Worm (Caenorhabditis elegans) whole organism, L4 larva: ENCODE measurements around the gene C14C6.3.

Experiments
- F10B5.3 ChIP-seq: sonication (generic microtip); optimal IDR thresholded peaks from 2 replicates; lab custom pipeline; 2016; ENCODE audit warnings: mild to moderate bottlenecking, missing genetic modification characterization, missing compliant biosample characterization
- F26F4.8 ChIP-seq: fragments of 200-800 bp; sonication (Bioruptor generic); conservative IDR thresholded peaks from 2 replicates; pipeline ENCODE4 v1.3.6; 2022; ENCODE audit warnings: missing genetic modification characterization, missing compliant biosample characterization
- T20F7.1 ChIP-seq: fragments of 200-800 bp; sonication (Bioruptor generic); optimal IDR thresholded peaks from 2 replicates; lab custom pipeline; 2018; ENCODE audit warnings: mild to moderate bottlenecking, missing genetic modification characterization, missing compliant biosample characterization
- Y105C5A.15 ChIP-seq: fragments of 200-800 bp; sonication (Bioruptor generic); IDR thresholded peaks from 2 replicates; pipeline ENCODE4 v1.3.6; 2022; ENCODE audit warnings: missing genetic modification characterization, missing compliant biosample characterization
- Y48G9A.11 ChIP-seq: fragments of 200-800 bp; sonication (Bioruptor generic); IDR thresholded peaks from 2 replicates; pipeline ENCODE4 v1.3.6; 2022; ENCODE audit warnings: missing genetic modification reagents, missing genetic modification characterization, missing compliant biosample characterization
- Y5F2A.4 ChIP-seq: fragments of 200-800 bp; sonication (Bioruptor generic); optimal IDR thresholded peaks from 2 replicates; lab custom pipeline; 2018; ENCODE audit warnings: mild to moderate bottlenecking, missing genetic modification characterization, missing compliant biosample characterization
- ZK546.5 ChIP-seq, 2 experiments: sonication (generic microtip); optimal IDR thresholded peaks; 2 replicates each; lab custom pipeline; 2017; ENCODE audit warnings: missing biosample characterization in 2 of 2, missing genetic modification characterization in 2 of 2
- aha-1 ChIP-seq: fragments of 150-350 bp; peaks from one replicate; lab custom pipeline; 2014; ENCODE audit warnings: missing biosample characterization, missing genetic modification characterization
- ama-1 ChIP-seq: fragments of 150-350 bp; optimal IDR thresholded peaks from 2 replicates; lab custom pipeline; 2014; ENCODE audit warnings: inconsistent platforms, mixed read lengths
- ceh-28 ChIP-seq: fragments of 150-350 bp; optimal IDR thresholded peaks from 2 replicates; lab custom pipeline; 2014; ENCODE audit warnings: missing biosample characterization, missing genetic modification reagents, missing genetic modification characterization
- daf-12 ChIP-seq: fragments of 150-350 bp; optimal IDR thresholded peaks from 2 replicates; lab custom pipeline; 2014; ENCODE audit warnings: missing biosample characterization, missing genetic modification reagents, missing genetic modification characterization
- daf-16 ChIP-seq, 3 experiments: sonication (generic microtip); optimal IDR thresholded peaks; 2 replicates each; lab custom pipeline; 2016 to 2017; ENCODE audit warnings: missing genetic modification characterization in 3 of 3, missing genetic modification reagents in 3 of 3, mild to moderate bottlenecking in 2 of 3, missing compliant biosample characterization in 2 of 3, missing biosample characterization in 1 of 3, moderate library complexity in 1 of 3
- daf-19 ChIP-seq: fragments of 200-800 bp; sonication (Bioruptor generic); conservative IDR thresholded peaks from 2 replicates; pipeline ENCODE4 v1.3.6; 2022; ENCODE audit warnings: missing genetic modification characterization, missing compliant biosample characterization
- dmd-9 ChIP-seq: fragments of 200-800 bp; sonication (Bioruptor generic); IDR thresholded peaks from 2 replicates; pipeline ENCODE4 v1.3.6; 2022; ENCODE audit warnings: missing genetic modification reagents, missing genetic modification characterization, missing compliant biosample characterization
- egl-43 ChIP-seq: fragments of 200-800 bp; sonication (Bioruptor generic); IDR thresholded peaks from 2 replicates; pipeline ENCODE4 v1.3.6; 2022; ENCODE audit warnings: missing genetic modification reagents, missing genetic modification characterization, missing compliant biosample characterization
- fkh-10 ChIP-seq: fragments of 150-350 bp; optimal IDR thresholded peaks from 2 replicates; lab custom pipeline; 2014; ENCODE audit warnings: missing biosample characterization, missing genetic modification reagents, missing genetic modification characterization
- gei-8 ChIP-seq: fragments of 200-800 bp; sonication (Bioruptor generic); optimal IDR thresholded peaks from 2 replicates; lab custom pipeline; 2018; ENCODE audit warnings: mild to moderate bottlenecking, missing genetic modification characterization, missing compliant biosample characterization
- hif-1 ChIP-seq, 2 experiments: sonication (generic microtip); optimal IDR thresholded peaks; 2 replicates each; lab custom pipeline; 2016 to 2017; ENCODE audit warnings: missing compliant biosample characterization in 2 of 2, missing genetic modification characterization in 2 of 2, missing genetic modification reagents in 2 of 2, missing genotype in 2 of 2, mild to moderate bottlenecking in 1 of 2
- hlh-11 ChIP-seq: fragments of 200-800 bp; sonication (Bioruptor generic); optimal IDR thresholded peaks from 2 replicates; lab custom pipeline; 2018; ENCODE audit warnings: mild to moderate bottlenecking, missing genetic modification characterization, missing compliant biosample characterization
- hlh-30 ChIP-seq: sonication (generic microtip); optimal IDR thresholded peaks from 2 replicates; lab custom pipeline; 2017; ENCODE audit warnings: antibody characterized with exemption, mild to moderate bottlenecking, missing genetic modification characterization, missing compliant biosample characterization; ENCODE audit not compliant: insufficient read depth
- jun-1 ChIP-seq: fragments of 150-350 bp; optimal IDR thresholded peaks from 2 replicates; lab custom pipeline; 2014; ENCODE audit warnings: missing biosample characterization, missing genetic modification reagents, missing genetic modification characterization
- lim-7 ChIP-seq: fragments of 200-800 bp; sonication (Bioruptor generic); IDR thresholded peaks from 2 replicates; pipeline ENCODE4 v1.3.6; 2022; ENCODE audit warnings: missing genetic modification characterization, missing compliant biosample characterization
- lin-1 ChIP-seq: fragments of 200-800 bp; sonication (Bioruptor generic); IDR thresholded peaks from 2 replicates; pipeline ENCODE4 v1.3.6; 2022; ENCODE audit warnings: missing genetic modification reagents, missing genetic modification characterization, missing compliant biosample characterization
- lir-3 ChIP-seq: sonication (generic microtip); optimal IDR thresholded peaks from 2 replicates; lab custom pipeline; 2016; ENCODE audit warnings: mild to moderate bottlenecking, missing genetic modification characterization, missing compliant biosample characterization
- mdt-29 ChIP-seq: fragments of 200-800 bp; sonication (Bioruptor generic); IDR thresholded peaks from 2 replicates; pipeline ENCODE4 v1.3.6; 2022; ENCODE audit warnings: missing genetic modification reagents, missing genetic modification characterization, missing compliant biosample characterization
- mep-1 ChIP-seq: fragments of 150-350 bp; sonication (generic microtip); optimal IDR thresholded peaks from 3 replicates; lab custom pipeline; 2014; ENCODE audit warnings: missing biosample characterization, missing genetic modification characterization
- mes-2 ChIP-seq: sonication (generic microtip); optimal IDR thresholded peaks from 2 replicates; lab custom pipeline; 2016; ENCODE audit warnings: missing genotype, mild to moderate bottlenecking, missing genetic modification characterization, missing compliant biosample characterization; ENCODE audit not compliant: poor library complexity, severe bottlenecking
- mxl-2 ChIP-seq: fragments of 200-800 bp; sonication (Bioruptor generic); conservative IDR thresholded peaks from 2 replicates; pipeline ENCODE4 v1.3.6; 2022; ENCODE audit warnings: missing genetic modification reagents, missing genetic modification characterization, missing compliant biosample characterization
- mxl-3 ChIP-seq: fragments of 200-800 bp; sonication (Bioruptor generic); optimal IDR thresholded peaks from 2 replicates; lab custom pipeline; 2018; ENCODE audit warnings: mild to moderate bottlenecking, missing genetic modification characterization, missing compliant biosample characterization
- nhr-10 ChIP-seq: fragments of 150-350 bp; optimal IDR thresholded peaks from 2 replicates; lab custom pipeline; 2014; ENCODE audit warnings: missing biosample characterization, missing genetic modification characterization
- nhr-102 ChIP-seq: sonication (generic microtip); optimal IDR thresholded peaks from 2 replicates; lab custom pipeline; 2016; ENCODE audit warnings: mild to moderate bottlenecking, missing genetic modification characterization, moderate library complexity, missing compliant biosample characterization
- nhr-25 ChIP-seq: sonication (generic microtip); optimal IDR thresholded peaks from 2 replicates; lab custom pipeline; 2017; ENCODE audit warnings: missing genetic modification characterization, mild to moderate bottlenecking, missing compliant biosample characterization, antibody characterized with exemption, moderate library complexity, borderline replicate concordance; ENCODE audit not compliant: insufficient read depth
- nhr-28 ChIP-seq: fragments of 150-350 bp; optimal IDR thresholded peaks from 2 replicates; lab custom pipeline; 2014; ENCODE audit warnings: missing biosample characterization, missing genetic modification characterization
- nhr-76 ChIP-seq: fragments of 150-350 bp; optimal IDR thresholded peaks from 2 replicates; lab custom pipeline; 2014; ENCODE audit warnings: missing biosample characterization, missing genetic modification characterization
- nhr-77 ChIP-seq: fragments of 150-350 bp; optimal IDR thresholded peaks from 2 replicates; lab custom pipeline; 2014; ENCODE audit warnings: missing biosample characterization, missing genetic modification characterization
- php-3 ChIP-seq: fragments of 200-800 bp; sonication (Bioruptor generic); IDR thresholded peaks from 2 replicates; pipeline ENCODE4 v1.3.6; 2022; ENCODE audit warnings: missing genetic modification reagents, missing genetic modification characterization, missing compliant biosample characterization
- pqm-1 ChIP-seq: sonication (generic microtip); optimal IDR thresholded peaks from 2 replicates; lab custom pipeline; 2017; ENCODE audit warnings: missing biosample characterization, missing genetic modification characterization
- set-16 ChIP-seq: fragments of 200-800 bp; sonication (Bioruptor generic); IDR thresholded peaks from 2 replicates; pipeline ENCODE4 v1.3.6; 2022; ENCODE audit warnings: missing genetic modification reagents, missing genetic modification characterization, missing compliant biosample characterization
- tag-97 ChIP-seq: fragments of 200-800 bp; sonication (Bioruptor generic); IDR thresholded peaks from 2 replicates; pipeline ENCODE4 v1.3.6; 2022; ENCODE audit warnings: missing genetic modification characterization, missing compliant biosample characterization
- tra-1 ChIP-seq: fragments of 200-800 bp; sonication (Bioruptor generic); IDR thresholded peaks from 2 replicates; pipeline ENCODE4 v1.3.6; 2022; ENCODE audit warnings: missing genetic modification reagents, missing genetic modification characterization, missing compliant biosample characterization
- unc-130 ChIP-seq: sonication (generic microtip); optimal IDR thresholded peaks from 2 replicates; lab custom pipeline; 2016; ENCODE audit warnings: missing genetic modification reagents, missing genetic modification characterization, missing compliant biosample characterization
- unc-62 ChIP-seq, 3 experiments: fragments of 150-350 bp in 1 of 3; sonication (generic microtip); optimal IDR thresholded peaks in 2 of 3; peaks in 1 of 3; 1 replicate in 1 of 3; 2 replicates in 2 of 3; lab custom pipeline; 2014 to 2017; ENCODE audit warnings: missing biosample characterization in 3 of 3, missing genetic modification characterization in 3 of 3, missing genetic modification reagents in 3 of 3, missing genotype in 1 of 3
- vab-7 ChIP-seq: fragments of 200-800 bp; sonication (Bioruptor generic); IDR thresholded peaks from 2 replicates; pipeline ENCODE4 v1.3.6; 2022; ENCODE audit warnings: missing genetic modification reagents, missing genetic modification characterization, missing compliant biosample characterization
- zag-1 ChIP-seq: fragments of 150-350 bp; optimal IDR thresholded peaks from 2 replicates; lab custom pipeline; 2014; ENCODE audit warnings: missing biosample characterization, missing genetic modification characterization
- zfp-2 ChIP-seq: sonication (generic microtip); optimal IDR thresholded peaks from 2 replicates; lab custom pipeline; 2016; ENCODE audit warnings: mild to moderate bottlenecking, missing genetic modification characterization, missing compliant biosample characterization
- zip-11 ChIP-seq: fragments of 200-800 bp; sonication (Bioruptor generic); IDR thresholded peaks from 2 replicates; pipeline ENCODE4 v1.3.6; 2022; ENCODE audit warnings: missing genetic modification characterization, missing compliant biosample characterization
- ztf-11 ChIP-seq: fragments of 150-350 bp; optimal IDR thresholded peaks from 2 replicates; lab custom pipeline; 2014; ENCODE audit warnings: missing biosample characterization, missing genetic modification characterization
- ztf-7 ChIP-seq: fragments of 150-350 bp; optimal IDR thresholded peaks from 2 replicates; lab custom pipeline; 2014; ENCODE audit warnings: missing biosample characterization, missing genetic modification characterization

C14C6.3 gene

DNA sequence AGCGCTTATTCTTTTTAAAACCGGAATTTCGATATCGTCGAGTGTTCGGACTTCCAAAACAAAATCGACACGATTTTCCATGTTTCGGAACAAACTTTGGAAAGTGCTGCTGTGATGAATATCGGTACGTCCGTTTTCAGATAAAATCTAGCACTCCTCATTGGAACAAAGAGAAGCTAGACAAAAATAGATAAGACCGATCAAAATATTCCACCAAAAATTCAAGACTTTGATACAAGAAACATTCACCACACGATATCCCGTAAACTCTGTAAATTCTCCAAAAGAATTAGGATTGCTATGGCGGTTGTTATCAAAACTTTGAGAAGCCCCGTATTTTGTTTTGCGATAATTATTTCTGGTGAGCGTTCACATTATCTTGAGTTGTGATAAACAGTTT lies at the start of gene C14C6.3:
Gene C14C6.3, plus strand, starts transcription at position 301 of the 400 bp plus-strand sequence.
- TF ChIP-seq lir-3 (tag; lab: Kevin White, UChicago), result no peak
- peak in 1 of 2 experiments; percentile 5 for TF ChIP-seq unc-62 (GFP tag; optimal IDR thresholded peaks at IDR 0.05 in 1 of 2; lab: Kevin White, UChicago)
- no peak for TF ChIP-seq unc-62 (tag; optimal IDR thresholded peaks at IDR 0.05; lab: Kevin White, UChicago)

DNA sequence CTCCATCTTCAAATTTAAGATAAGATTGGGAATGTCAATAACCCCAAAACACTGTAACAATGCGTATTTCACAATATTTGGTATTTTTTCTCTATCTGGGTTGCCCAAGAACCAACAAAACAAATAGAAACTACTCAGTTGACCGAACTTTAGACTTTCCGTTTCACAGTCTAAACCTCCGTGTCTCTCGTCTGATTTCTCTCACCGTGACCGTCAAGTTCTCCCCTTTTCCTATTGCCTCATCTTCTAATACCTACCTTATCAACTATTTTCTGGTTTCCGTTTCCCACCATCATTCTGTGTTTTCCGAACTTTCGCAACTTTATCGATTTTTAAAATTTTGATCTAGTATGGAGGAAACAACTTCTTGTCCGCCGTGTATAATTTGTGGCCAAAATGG lies 49.0 kb upstream of the C14C6.3 start, which contains the start of gene nhr-131:
Gene nhr-131, plus strand, starts transcription at position 87 of the 400 bp plus-strand sequence.
- TF ChIP-seq lin-1 (GFP tag; lab: Robert Waterston, UW), result peak; percentile 58; the same call in 1 of the 2 replicates
- TF ChIP-seq F26F4.8, result no peak
- no peak for TF ChIP-seq T20F7.1 (GFP tag; lab: Kevin White, UChicago)
- no peak for TF ChIP-seq Y48G9A.11 (GFP tag; lab: Robert Waterston, UW)
- no peak for TF ChIP-seq zag-1 (tag; lab: Kevin White, UChicago)
- TF ChIP-seq ama-1, result no peak
- TF ChIP-seq nhr-102 (tag; lab: Kevin White, UChicago), result peak; percentile 36
- no peak for TF ChIP-seq unc-130
- no peak for TF ChIP-seq tag-97
- peak; percentile 87 for TF ChIP-seq nhr-28 (tag; lab: Kevin White, UChicago)
- no peak for TF ChIP-seq Y105C5A.15
- TF ChIP-seq dmd-9 (GFP tag; lab: Robert Waterston, UW), result no peak
- TF ChIP-seq tra-1 (GFP tag; lab: Robert Waterston, UW), result no peak
- TF ChIP-seq ZK546.5 (tag; optimal IDR thresholded peaks at IDR 0.05; lab: Kevin White, UChicago), result no peak
- TF ChIP-seq daf-12 (tag; lab: Kevin White, UChicago), result no peak
- peak; percentile 36 for TF ChIP-seq mes-2 (tag; lab: Kevin White, UChicago)
- peak; percentile 38 for TF ChIP-seq aha-1 (tag; lab: Kevin White, UChicago)
- TF ChIP-seq php-3 (GFP tag; lab: Robert Waterston, UW), result no peak
- TF ChIP-seq nhr-25 (tag; lab: Kevin White, UChicago), result no peak
- no peak for TF ChIP-seq mdt-29 (GFP tag; lab: Robert Waterston, UW)
- no peak for TF ChIP-seq lim-7 (GFP tag; lab: Robert Waterston, UW)
- peak; percentile 38 for TF ChIP-seq nhr-77 (tag; lab: Kevin White, UChicago)
- TF ChIP-seq zip-11, result no peak
- no peak for TF ChIP-seq lir-3 (tag; lab: Kevin White, UChicago)
- no peak for TF ChIP-seq nhr-10 (tag; lab: Kevin White, UChicago)
- TF ChIP-seq hlh-30 (tag; lab: Kevin White, UChicago), result no peak
- no peak for TF ChIP-seq zfp-2 (tag; lab: Kevin White, UChicago)
- TF ChIP-seq pqm-1 (tag; lab: Kevin White, UChicago), result peak; percentile 62
- no peak for TF ChIP-seq fkh-10 (GFP tag; lab: Kevin White, UChicago)
- no peak for TF ChIP-seq F10B5.3 (tag; lab: Kevin White, UChicago)
- no peak for TF ChIP-seq vab-7
- TF ChIP-seq Y5F2A.4 (GFP tag; lab: Kevin White, UChicago), result no peak
- TF ChIP-seq set-16 (GFP tag; lab: Robert Waterston, UW), result no peak
- no peak for TF ChIP-seq unc-62 (GFP tag; optimal IDR thresholded peaks at IDR 0.05 in 1 of 2; lab: Kevin White, UChicago)
- TF ChIP-seq unc-62 (tag; optimal IDR thresholded peaks at IDR 0.05; lab: Kevin White, UChicago), result no peak
- peak; percentile 48 for TF ChIP-seq ceh-28 (tag; lab: Kevin White, UChicago)
- TF ChIP-seq nhr-76 (tag; lab: Kevin White, UChicago), result no peak
- no peak for TF ChIP-seq gei-8 (GFP tag; lab: Kevin White, UChicago)
- no peak for TF ChIP-seq daf-16 (GFP tag; optimal IDR thresholded peaks at IDR 0.05; lab: Kevin White, UChicago)
- peak; percentile 82 for TF ChIP-seq daf-16 (tag; optimal IDR thresholded peaks at IDR 0.05; lab: Kevin White, UChicago)
- no peak for TF ChIP-seq mxl-3
- no peak for TF ChIP-seq mep-1 (tag; lab: Kevin White, UChicago)
- no peak for TF ChIP-seq mxl-2
- no peak for TF ChIP-seq ztf-7
- peak; percentile 51 for TF ChIP-seq hlh-11 (tag; lab: Kevin White, UChicago)
- TF ChIP-seq jun-1 (tag; lab: Kevin White, UChicago), result no peak
- TF ChIP-seq hif-1 (tag; optimal IDR thresholded peaks at IDR 0.05; lab: Kevin White, UChicago), result no peak
- no peak for TF ChIP-seq daf-19 (GFP tag; lab: Robert Waterston, UW)
- no peak for TF ChIP-seq ztf-11 (tag; lab: Kevin White, UChicago)
- no peak for TF ChIP-seq egl-43 (GFP tag; lab: Robert Waterston, UW)
